Worm (Caenorhabditis elegans) whole organism, L3 larva: ENCODE results near the gene Y7A9D.1.
A peak's percentile ranks its signal among the peaks of the same experiment; 100 is the strongest.

Source experiments
- ZK546.5 ChIP-seq: sonication (generic microtip); optimal IDR thresholded peaks from 2 replicates; lab custom pipeline; 2017; ENCODE audit warnings: missing biosample characterization, missing genetic modification characterization
- aly-2 ChIP-seq: fragments of 150-350 bp; optimal IDR thresholded peaks from 2 replicates; lab custom pipeline; 2014; ENCODE audit warnings: missing biosample characterization, missing genetic modification characterization
- ama-1 ChIP-seq: fragments of 150-350 bp; optimal IDR thresholded peaks from 2 replicates; lab custom pipeline; 2018
- ceh-16 ChIP-seq: sonication (generic microtip); optimal IDR thresholded peaks from 2 replicates; lab custom pipeline; 2017; ENCODE audit warnings: missing biosample characterization, missing genetic modification characterization
- ceh-9 ChIP-seq: sonication (generic microtip); optimal IDR thresholded peaks from 2 replicates; lab custom pipeline; 2018; ENCODE audit warnings: missing biosample characterization, missing genetic modification characterization
- daf-12 ChIP-seq: fragments of 150-350 bp; optimal IDR thresholded peaks from 2 replicates; lab custom pipeline; 2014; ENCODE audit warnings: missing biosample characterization, missing genetic modification reagents, missing genetic modification characterization
- egl-27 ChIP-seq: sonication (generic microtip); optimal IDR thresholded peaks from 4 replicates; lab custom pipeline; 2017; ENCODE audit warnings: missing biosample characterization, missing genetic modification reagents, missing genetic modification characterization
- egl-5 ChIP-seq: fragments of 150-350 bp; optimal IDR thresholded peaks from 2 replicates; lab custom pipeline; 2017; ENCODE audit warnings: missing biosample characterization, missing genetic modification reagents, missing genetic modification characterization, inconsistent platforms
- elt-1 ChIP-seq: fragments of 150-350 bp; optimal IDR thresholded peaks from 2 replicates; lab custom pipeline; 2014; ENCODE audit warnings: missing biosample characterization, missing genetic modification characterization
- elt-2 ChIP-seq: sonication (generic microtip); optimal IDR thresholded peaks from 2 replicates; lab custom pipeline; 2016; ENCODE audit warnings: missing genetic modification reagents, mild to moderate bottlenecking, missing genetic modification characterization, missing compliant biosample characterization
- elt-3 ChIP-seq, 3 experiments: fragments of 150-350 bp in 1 of 3; sonication (generic microtip) in 2 of 3; optimal IDR thresholded peaks; 2 replicates in 2 of 3; 4 replicates in 1 of 3; lab custom pipeline; 2014 to 2017; ENCODE audit warnings: missing biosample characterization in 3 of 3, missing genetic modification characterization in 3 of 3
- eor-1 ChIP-seq, 2 experiments: fragments of 150-350 bp; optimal IDR thresholded peaks; 2 replicates each; lab custom pipeline; 2014 to 2018; ENCODE audit warnings: missing biosample characterization in 2 of 2, missing genetic modification characterization in 2 of 2
- fkh-10 ChIP-seq: sonication (generic microtip); optimal IDR thresholded peaks from 2 replicates; lab custom pipeline; 2017; ENCODE audit warnings: missing biosample characterization, missing genetic modification reagents, missing genetic modification characterization
- fkh-2 ChIP-seq: fragments of 150-350 bp; optimal IDR thresholded peaks from 2 replicates; lab custom pipeline; 2014; ENCODE audit warnings: missing biosample characterization, missing genetic modification reagents, missing genetic modification characterization
- fos-1 ChIP-seq: fragments of 150-350 bp; optimal IDR thresholded peaks from 2 replicates; lab custom pipeline; 2014; ENCODE audit warnings: missing biosample characterization, missing genetic modification characterization
- hmg-11 ChIP-seq: sonication (generic microtip); optimal IDR thresholded peaks from 2 replicates; lab custom pipeline; 2016; ENCODE audit warnings: missing genetic modification characterization, missing compliant biosample characterization
- lin-15B ChIP-seq: fragments of 150-350 bp; optimal IDR thresholded peaks from 2 replicates; lab custom pipeline; 2014; ENCODE audit warnings: missing biosample characterization, missing genetic modification characterization
- lsy-12 ChIP-seq: sonication (generic microtip); optimal IDR thresholded peaks from 2 replicates; lab custom pipeline; 2016; ENCODE audit warnings: mild to moderate bottlenecking, missing genetic modification characterization, missing compliant biosample characterization
- mdl-1 ChIP-seq: fragments of 150-350 bp; optimal IDR thresholded peaks from 2 replicates; lab custom pipeline; 2014; ENCODE audit warnings: missing biosample characterization, missing genetic modification characterization
- mml-1 ChIP-seq: fragments of 150-350 bp; sonication (generic microtip); optimal IDR thresholded peaks from 3 replicates; lab custom pipeline; 2014; ENCODE audit warnings: missing biosample characterization, missing genetic modification characterization
- nfya-1 ChIP-seq: sonication (generic microtip); optimal IDR thresholded peaks from 2 replicates; lab custom pipeline; 2017; ENCODE audit warnings: missing genetic modification characterization, mild to moderate bottlenecking, missing compliant biosample characterization, antibody characterized with exemption, moderate library complexity; ENCODE audit not compliant: insufficient read depth
- nhr-12 ChIP-seq: fragments of 150-350 bp; optimal IDR thresholded peaks from 2 replicates; lab custom pipeline; 2014; ENCODE audit warnings: missing biosample characterization, missing genetic modification characterization
- nhr-23 ChIP-seq: fragments of 150-350 bp; optimal IDR thresholded peaks from 2 replicates; lab custom pipeline; 2014; ENCODE audit warnings: missing biosample characterization, missing genetic modification reagents, missing genetic modification characterization
- nhr-25 ChIP-seq: sonication (generic microtip); optimal IDR thresholded peaks from 2 replicates; lab custom pipeline; 2017; ENCODE audit warnings: missing biosample characterization, missing genetic modification characterization
- nhr-43 ChIP-seq: sonication (generic microtip); optimal IDR thresholded peaks from 2 replicates; lab custom pipeline; 2016; ENCODE audit warnings: mild to moderate bottlenecking, missing genetic modification characterization, missing compliant biosample characterization; ENCODE audit not compliant: poor library complexity, severe bottlenecking
- nhr-67 ChIP-seq: fragments of 150-350 bp; optimal IDR thresholded peaks from 2 replicates; lab custom pipeline; 2014; ENCODE audit warnings: missing biosample characterization, missing genetic modification characterization
- nhr-76 ChIP-seq: fragments of 150-350 bp; sonication (generic microtip); optimal IDR thresholded peaks from 5 replicates; lab custom pipeline; 2014; ENCODE audit warnings: missing biosample characterization, missing genetic modification characterization
- pha-4 ChIP-seq: fragments of 150-350 bp; optimal IDR thresholded peaks from 2 replicates; lab custom pipeline; 2014; ENCODE audit warnings: missing biosample characterization, missing genetic modification reagents, missing genetic modification characterization
- pqm-1 ChIP-seq: fragments of 150-350 bp; optimal IDR thresholded peaks from 2 replicates; lab custom pipeline; 2017; ENCODE audit warnings: missing biosample characterization, missing genetic modification characterization, inconsistent platforms
- sea-2 ChIP-seq: fragments of 150-350 bp; sonication (generic microtip); optimal IDR thresholded peaks from 4 replicates; lab custom pipeline; 2014; ENCODE audit warnings: missing biosample characterization, missing genetic modification reagents, missing genetic modification characterization
- skn-1 ChIP-seq: fragments of 150-350 bp; optimal IDR thresholded peaks from 2 replicates; lab custom pipeline; 2014; ENCODE audit warnings: missing biosample characterization, missing genetic modification characterization
- snpc-4 ChIP-seq: fragments of 150-350 bp; optimal IDR thresholded peaks from 2 replicates; lab custom pipeline; 2014; ENCODE audit warnings: missing biosample characterization, missing genetic modification characterization
- tbx-2 ChIP-seq: sonication (generic microtip); optimal IDR thresholded peaks from 2 replicates; lab custom pipeline; 2016; ENCODE audit warnings: mild to moderate bottlenecking, missing genetic modification characterization, missing compliant biosample characterization
- unc-39 ChIP-seq: sonication (generic microtip); optimal IDR thresholded peaks from 4 replicates; lab custom pipeline; 2017; ENCODE audit warnings: missing biosample characterization, missing genetic modification characterization
- unc-62 ChIP-seq: fragments of 150-350 bp; sonication (generic microtip); optimal IDR thresholded peaks from 4 replicates; lab custom pipeline; 2014; ENCODE audit warnings: missing biosample characterization, missing genetic modification reagents, missing genetic modification characterization
- zag-1 ChIP-seq: fragments of 150-350 bp; optimal IDR thresholded peaks from 2 replicates; lab custom pipeline; 2014; ENCODE audit warnings: missing biosample characterization, missing genetic modification characterization
- ztf-11 ChIP-seq: fragments of 150-350 bp; optimal IDR thresholded peaks from 2 replicates; lab custom pipeline; 2014; ENCODE audit warnings: missing biosample characterization, missing genetic modification characterization

Gene Y7A9D.1

DNA sequence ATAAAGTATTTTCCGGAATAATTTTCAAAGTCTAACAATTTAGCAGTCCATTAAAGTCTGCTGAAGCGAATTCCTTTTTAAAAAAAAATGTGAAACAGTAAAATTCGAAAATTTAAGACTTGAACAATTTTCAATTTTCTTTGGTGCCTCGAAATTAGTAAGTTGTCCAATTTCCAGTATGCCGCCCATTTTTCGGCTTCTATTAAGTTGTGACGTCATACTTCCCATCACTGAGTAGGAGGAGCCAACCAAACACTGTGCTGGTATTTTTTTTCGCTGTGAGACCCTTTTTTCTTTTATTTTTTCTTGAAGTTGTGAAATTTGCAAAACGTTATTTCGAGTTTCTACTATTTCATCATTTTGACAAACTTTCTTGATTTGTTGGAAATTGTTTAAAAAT lies 11.4 kb downstream of the Y7A9D.1 start:
- TF ChIP-seq eor-1 (tag; optimal IDR thresholded peaks at IDR 0.05; lab: Kevin White, UChicago) = no peak
- no peak for TF ChIP-seq mdl-1 (tag; lab: Kevin White, UChicago)
- TF ChIP-seq daf-12 (tag; lab: Kevin White, UChicago) = no peak
- no peak for TF ChIP-seq hmg-11 (tag; lab: Kevin White, UChicago)
- TF ChIP-seq nhr-12 = no peak
- no peak for TF ChIP-seq nfya-1
- TF ChIP-seq ZK546.5 (tag; lab: Kevin White, UChicago) = no peak
- no peak for TF ChIP-seq ama-1 (lab: Kevin White, UChicago)
- TF ChIP-seq fkh-10 (GFP tag; lab: Kevin White, UChicago) = no peak
- no peak for TF ChIP-seq elt-1 (tag; lab: Kevin White, UChicago)
- TF ChIP-seq lin-15B (tag; lab: Kevin White, UChicago) = no peak
- TF ChIP-seq fos-1 (tag; lab: Kevin White, UChicago) = no peak
- TF ChIP-seq nhr-23 (tag; lab: Kevin White, UChicago) = no peak
- TF ChIP-seq unc-39 (tag; lab: Kevin White, UChicago) = no peak
- TF ChIP-seq egl-27 (tag; lab: Kevin White, UChicago) = no peak
- TF ChIP-seq ceh-9 (tag; lab: Kevin White, UChicago) = no peak
- TF ChIP-seq nhr-43 (tag; lab: Kevin White, UChicago) = no peak

DNA sequence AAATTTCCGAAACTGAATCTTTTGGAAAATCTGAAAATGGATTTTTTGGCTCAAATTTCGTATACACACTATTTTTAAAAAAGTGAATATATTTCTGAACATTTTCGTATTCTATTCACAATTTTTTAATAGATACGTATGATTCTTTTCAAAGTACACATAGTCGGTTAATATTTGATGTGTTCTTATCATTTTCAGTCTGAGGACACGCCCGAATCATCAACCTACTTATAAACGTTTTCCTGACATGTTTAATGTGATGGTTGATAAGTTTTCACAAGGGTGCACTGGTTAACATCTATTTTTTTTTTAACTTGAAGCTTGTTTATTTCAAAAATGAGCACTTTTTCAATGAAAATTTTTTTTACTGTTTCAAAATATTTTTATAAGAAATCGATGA lies 17.4 kb downstream of the Y7A9D.1 start:
- TF ChIP-seq nhr-23 (tag; lab: Kevin White, UChicago) = no peak
- peak; percentile 0 for TF ChIP-seq pha-4 (tag; lab: Kevin White, UChicago)
- no peak for TF ChIP-seq egl-5 (tag; lab: Kevin White, UChicago)
- TF ChIP-seq skn-1 = no peak
- peak; percentile 4 for TF ChIP-seq pqm-1 (tag; lab: Kevin White, UChicago)
- no peak for TF ChIP-seq nhr-12
- TF ChIP-seq elt-1 (tag; lab: Kevin White, UChicago) = no peak
- no peak for TF ChIP-seq unc-39 (tag; lab: Kevin White, UChicago)
- peak; percentile 47 for TF ChIP-seq elt-2 (tag; lab: Kevin White, UChicago)

DNA sequence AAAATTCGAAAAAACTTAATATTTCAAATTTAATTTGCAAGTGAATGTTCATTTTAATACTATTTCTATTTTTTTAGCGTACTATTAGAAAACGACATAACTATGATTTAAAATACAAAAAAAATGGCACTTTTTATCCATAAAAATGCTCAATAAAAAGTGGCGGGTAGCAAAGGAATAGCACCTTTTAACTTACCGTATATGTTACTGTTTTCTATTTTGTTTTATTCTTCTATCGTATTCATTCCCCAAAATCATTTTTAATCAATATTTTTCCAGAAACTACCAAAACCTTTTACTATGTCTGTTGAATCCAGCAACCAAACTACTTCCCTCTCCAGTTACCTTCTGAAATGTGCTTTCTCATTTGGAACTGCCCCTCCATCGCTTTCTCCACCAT lies 31.3 kb downstream of the Y7A9D.1 start, which contains the start of gene C35D6.4:
Gene C35D6.4, plus strand, starts transcription at position 301 of the 400 bp plus-strand sequence.
- TF ChIP-seq pqm-1 (tag; lab: Kevin White, UChicago) = no peak
- no peak for TF ChIP-seq sea-2 (GFP tag; lab: Kevin White, UChicago)
- TF ChIP-seq ztf-11 = no peak
- TF ChIP-seq aly-2 (tag; lab: Kevin White, UChicago) = no peak
- no peak for TF ChIP-seq nhr-25 (tag; lab: Kevin White, UChicago)
- TF ChIP-seq egl-5 (tag; lab: Kevin White, UChicago) = no peak
- no peak for TF ChIP-seq nhr-76 (tag; lab: Kevin White, UChicago)
- no peak for TF ChIP-seq mml-1 (tag; lab: Kevin White, UChicago)
- TF ChIP-seq nhr-67 (tag; lab: Kevin White, UChicago) = no peak
- TF ChIP-seq fkh-10 (GFP tag; lab: Kevin White, UChicago) = no peak
- no peak for TF ChIP-seq elt-3 (tag; optimal IDR thresholded peaks at IDR 0.05; lab: Kevin White, UChicago)

DNA sequence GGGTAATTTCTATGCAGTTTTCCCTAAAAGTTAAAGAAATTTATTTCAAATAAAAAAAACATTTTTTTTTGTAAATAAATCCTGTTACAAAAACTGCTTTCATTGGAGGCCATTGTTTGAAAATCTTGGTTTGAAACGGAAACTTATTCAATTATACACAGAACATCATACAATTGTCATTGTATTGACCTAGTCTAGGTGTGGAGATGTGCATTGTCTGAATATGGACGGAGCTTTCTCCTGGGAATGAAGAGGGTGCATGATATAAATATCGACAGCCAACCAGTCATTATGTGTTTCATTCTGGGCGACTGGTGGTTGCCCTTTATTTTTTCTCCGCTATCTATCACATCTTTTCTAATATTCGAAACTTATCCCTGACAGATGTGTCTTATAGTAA lies 35.5 kb downstream of the Y7A9D.1 start, which contains the start of gene C35D6.3:
Gene C35D6.3, plus strand, starts transcription at position 301 of the 400 bp plus-strand sequence.
- TF ChIP-seq snpc-4 (tag; lab: Kevin White, UChicago) (no peak), ztf-11 (no peak), nhr-23 (tag; lab: Kevin White, UChicago) (no peak), ZK546.5 (tag; lab: Kevin White, UChicago) (no peak), daf-12 (tag; lab: Kevin White, UChicago) (no peak), eor-1 (tag; optimal IDR thresholded peaks at IDR 0.05; lab: Kevin White, UChicago) (no peak), ceh-9 (tag; lab: Kevin White, UChicago) (no peak), fkh-10 (GFP tag; lab: Kevin White, UChicago) (no peak), fkh-2 (tag; lab: Kevin White, UChicago) (no peak), tbx-2 (tag; lab: Kevin White, UChicago) (no peak), lsy-12 (no peak), nfya-1 (no peak), ceh-16 (tag; lab: Kevin White, UChicago) (no peak), unc-62 (GFP tag; lab: Kevin White, UChicago) (no peak), fos-1 (tag; lab: Kevin White, UChicago) (no peak), elt-3 (tag; optimal IDR thresholded peaks at IDR 0.05; lab: Kevin White, UChicago) (no peak), skn-1 (no peak), nhr-12 (no peak), zag-1 (no peak)
